Worm (Caenorhabditis elegans) whole organism, mixed stage, embryonic: ENCODE data around the gene nemp-1.

Source experiments
- M03D4.4 ChIP-seq: sonication (generic microtip); optimal IDR thresholded peaks from 2 replicates; lab custom pipeline; 2017; ENCODE audit warnings: mild to moderate bottlenecking, missing genetic modification characterization, missing compliant biosample characterization
- blmp-1 ChIP-seq: fragments of 150-350 bp; optimal IDR thresholded peaks from 2 replicates; lab custom pipeline; 2014; ENCODE audit warnings: missing biosample characterization, missing genetic modification characterization
- ceh-83 ChIP-seq: fragments of 200-800 bp; sonication (Bioruptor generic); optimal IDR thresholded peaks from 2 replicates; lab custom pipeline; 2018; ENCODE audit warnings: mild to moderate bottlenecking, missing genetic modification characterization, missing compliant biosample characterization
- ces-1 ChIP-seq: fragments of 150-350 bp; optimal IDR thresholded peaks from 2 replicates; lab custom pipeline; 2014; ENCODE audit warnings: missing biosample characterization, missing genetic modification reagents, missing genetic modification characterization
- cnd-1 ChIP-seq: fragments of 200-800 bp; sonication (Bioruptor generic); optimal IDR thresholded peaks from 2 replicates; lab custom pipeline; 2018; ENCODE audit warnings: mild to moderate bottlenecking, missing genetic modification characterization, missing compliant biosample characterization
- elt-3 ChIP-seq: fragments of 150-350 bp; optimal IDR thresholded peaks from 2 replicates; lab custom pipeline; 2014; ENCODE audit warnings: missing biosample characterization, missing genetic modification characterization
- ham-2 ChIP-seq: fragments of 200-800 bp; sonication (Bioruptor generic); optimal IDR thresholded peaks from 2 replicates; lab custom pipeline; 2018; ENCODE audit warnings: mild to moderate bottlenecking, missing genetic modification characterization, missing compliant biosample characterization
- lsy-2 ChIP-seq: fragments of 150-350 bp; optimal IDR thresholded peaks from 2 replicates; lab custom pipeline; 2014; ENCODE audit warnings: missing biosample characterization, missing genetic modification characterization
- pha-4 ChIP-seq: fragments of 150-350 bp; optimal IDR thresholded peaks from 2 replicates; lab custom pipeline; 2018; ENCODE audit warnings: missing biosample characterization, missing genetic modification reagents, missing genetic modification characterization
- snpc-4 ChIP-seq: fragments of 150-350 bp; optimal IDR thresholded peaks from 2 replicates; lab custom pipeline; 2014; ENCODE audit warnings: missing biosample characterization, missing genetic modification characterization
- sptf-1 ChIP-seq: sonication (generic microtip); optimal IDR thresholded peaks from 2 replicates; lab custom pipeline; 2017; ENCODE audit warnings: mild to moderate bottlenecking, missing genetic modification characterization, moderate library complexity, missing compliant biosample characterization
- unc-62 ChIP-seq: fragments of 150-350 bp; optimal IDR thresholded peaks from 2 replicates; lab custom pipeline; 2014; ENCODE audit warnings: missing biosample characterization, missing genetic modification reagents, missing genetic modification characterization
- zip-8 ChIP-seq: fragments of 150-350 bp; optimal IDR thresholded peaks from 2 replicates; lab custom pipeline; 2014; ENCODE audit warnings: missing biosample characterization, missing genetic modification characterization

DNA sequence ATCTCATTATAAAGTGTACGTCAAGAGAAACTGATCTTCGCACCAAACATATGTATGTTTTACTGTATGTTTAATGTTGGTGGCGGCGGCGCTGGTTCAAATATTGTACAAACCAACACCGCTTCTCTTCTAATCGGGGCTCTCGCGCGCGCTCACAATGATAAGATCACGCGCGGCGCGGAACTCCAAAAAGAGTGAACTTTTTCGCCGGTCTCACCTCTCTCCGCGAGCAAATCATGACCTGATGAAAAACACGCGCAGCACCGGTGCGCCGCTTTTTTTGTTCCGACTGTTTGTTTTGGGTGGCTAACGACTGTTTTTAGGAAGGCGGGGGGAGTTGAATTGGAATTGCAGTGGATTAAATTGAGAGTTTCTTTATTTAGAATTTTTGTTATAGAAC lies 41.2 kb downstream of the nemp-1 start:
- TF ChIP-seq cnd-1 (tag; lab: Kevin White, UChicago) (no peak), lsy-2 (tag; lab: Kevin White, UChicago) (no peak), blmp-1 (tag; lab: Kevin White, UChicago) (no peak), snpc-4 (tag; lab: Kevin White, UChicago) (no peak), zip-8 (tag; lab: Kevin White, UChicago) (no peak), unc-62 (no peak), ceh-83 (no peak), sptf-1 (tag; lab: Kevin White, UChicago) (no peak), pha-4 (no peak), ham-2 (no peak), ces-1 (GFP tag; lab: Kevin White, UChicago) (no peak), elt-3 (tag; lab: Kevin White, UChicago) (no peak), M03D4.4 (tag; lab: Kevin White, UChicago) (no peak)
